Worm (Caenorhabditis elegans) whole organism, late embryonic: Measurements from ENCODE around the gene clec-212.

Source experiments
- C08G9.2 ChIP-seq: sonication (generic microtip); optimal IDR thresholded peaks from 2 replicates; lab custom pipeline; 2016; ENCODE audit warnings: mild to moderate bottlenecking, missing genetic modification characterization, moderate library complexity, missing compliant biosample characterization
- F13H6.1 ChIP-seq: sonication (generic microtip); optimal IDR thresholded peaks from 2 replicates; lab custom pipeline; 2016; ENCODE audit warnings: missing genetic modification characterization, missing compliant biosample characterization
- Y22D7AL.16 ChIP-seq: sonication (generic microtip); optimal IDR thresholded peaks from 2 replicates; lab custom pipeline; 2016; ENCODE audit warnings: missing genetic modification characterization, missing compliant biosample characterization
- ahr-1 ChIP-seq: sonication (generic microtip); optimal IDR thresholded peaks from 2 replicates; lab custom pipeline; 2016; ENCODE audit warnings: missing genetic modification characterization, missing compliant biosample characterization
- ama-1 ChIP-seq: fragments of 150-350 bp; optimal IDR thresholded peaks from 2 replicates; lab custom pipeline; 2014
- dmd-4 ChIP-seq: sonication (generic microtip); optimal IDR thresholded peaks from 2 replicates; lab custom pipeline; 2016; ENCODE audit warnings: borderline replicate concordance, missing genetic modification characterization, missing compliant biosample characterization
- elt-2 ChIP-seq: sonication (generic microtip); optimal IDR thresholded peaks from 2 replicates; lab custom pipeline; 2016; ENCODE audit warnings: missing genetic modification reagents, missing genetic modification characterization, missing compliant biosample characterization
- fkh-6 ChIP-seq: sonication (generic microtip); optimal IDR thresholded peaks from 2 replicates; lab custom pipeline; 2016; ENCODE audit warnings: missing genetic modification characterization, missing compliant biosample characterization
- hlh-13 ChIP-seq: fragments of 200-800 bp; sonication (Bioruptor generic); optimal IDR thresholded peaks from 2 replicates; lab custom pipeline; 2018; ENCODE audit warnings: mild to moderate bottlenecking, missing genetic modification characterization, missing compliant biosample characterization
- nhr-11 ChIP-seq: fragments of 150-350 bp; optimal IDR thresholded peaks from 2 replicates; lab custom pipeline; 2014; ENCODE audit warnings: missing biosample characterization, missing genetic modification characterization
- rnt-1 ChIP-seq: sonication (generic microtip); optimal IDR thresholded peaks from 2 replicates; lab custom pipeline; 2016; ENCODE audit warnings: missing genetic modification characterization, missing compliant biosample characterization
- ztf-16 ChIP-seq: sonication (generic microtip); optimal IDR thresholded peaks from 2 replicates; lab custom pipeline; 2017; ENCODE audit warnings: missing genetic modification characterization, missing compliant biosample characterization

ce11 chrV:7604858-7605257 lies 34.7 kb upstream of the clec-212 start, which contains the start of gene clec-213:
- no peak for TF ChIP-seq ama-1 (lab: Kevin White, UChicago)
- no peak for TF ChIP-seq F13H6.1 (tag; lab: Kevin White, UChicago)
- TF ChIP-seq rnt-1, result no peak
- TF ChIP-seq C08G9.2 (tag; lab: Kevin White, UChicago), result no peak
- TF ChIP-seq dmd-4, result no peak
- TF ChIP-seq fkh-6 (tag; lab: Kevin White, UChicago), result no peak
- no peak for TF ChIP-seq hlh-13 (GFP tag; lab: Kevin White, UChicago)
- TF ChIP-seq ahr-1, result no peak
- no peak for TF ChIP-seq nhr-11
- no peak for TF ChIP-seq ztf-16
- TF ChIP-seq Y22D7AL.16 (tag; lab: Kevin White, UChicago), result no peak
- no peak for TF ChIP-seq elt-2 (tag; lab: Kevin White, UChicago)
